Fruit fly (Drosophila melanogaster): ENCODE data around the gene GluRIIB.

GluRIIB gene

DNA sequence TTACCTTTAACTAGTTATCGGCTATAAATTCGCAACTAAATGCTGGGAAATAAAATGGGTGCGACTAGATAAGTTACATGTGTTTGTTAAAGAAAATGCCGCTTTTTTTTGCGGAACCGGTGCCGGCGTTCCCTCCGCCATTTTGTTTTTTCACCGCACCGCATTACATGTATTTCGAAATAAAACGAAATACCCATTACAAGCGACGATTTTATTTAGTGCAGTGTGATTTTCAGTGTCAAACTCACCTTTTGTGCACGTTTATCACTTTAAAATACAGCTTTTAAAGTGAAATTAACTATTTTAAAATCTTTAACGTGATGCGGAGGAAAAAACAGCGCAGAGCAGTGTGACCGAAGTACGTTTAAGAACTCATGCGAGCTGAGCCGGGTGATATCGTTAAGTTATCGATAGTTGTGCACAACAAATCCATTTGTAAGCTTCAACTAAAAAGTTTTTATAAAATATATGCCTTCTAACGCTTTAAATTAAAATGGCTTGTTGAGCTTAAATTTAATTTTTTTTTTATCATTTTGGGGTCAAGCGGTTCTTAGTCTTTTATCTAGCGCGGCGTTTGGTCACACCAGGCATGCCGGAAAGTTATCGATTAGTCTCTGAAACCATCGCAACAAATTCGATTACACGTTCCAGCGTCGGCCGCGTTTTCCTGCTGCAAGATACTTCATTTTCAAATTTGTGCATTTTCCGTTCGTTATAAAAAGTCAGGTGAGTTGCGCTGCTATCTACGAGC lies 17.0 kb upstream of the GluRIIB start, which contains the start of the genes Hel25E and Lam (continued):
- no peak for TF ChIP-seq chif (GFP tag; optimal IDR thresholded peaks at IDR 0.05)
- TF ChIP-seq Rx (GFP tag; IDR thresholded peaks at IDR 0.05) = no peak
- TF ChIP-seq ab (GFP tag; optimal IDR thresholded peaks at IDR 0.05) = no peak
- TF ChIP-seq maf-S (GFP tag; optimal IDR thresholded peaks at IDR 0.05) = peak; percentile 16
- no peak for TF ChIP-seq Asciz (GFP tag; optimal IDR thresholded peaks at IDR 0.05)
- TF ChIP-seq kah (GFP tag; optimal IDR thresholded peaks at IDR 0.05) = no peak
- TF ChIP-seq hb (GFP tag; IDR thresholded peaks at IDR 0.05; ENCODE audit: partially characterized antibody) = peak; percentile 79; the same call in 2 of the 3 replicates
- TF ChIP-seq nau (GFP tag; optimal IDR thresholded peaks at IDR 0.05) = no peak
- no peak for TF ChIP-seq Camta (GFP tag; optimal IDR thresholded peaks at IDR 0.05)
- no peak for TF ChIP-seq ERR (GFP tag; optimal IDR thresholded peaks at IDR 0.05)
- no peak for TF ChIP-seq CG4404 (GFP tag; IDR thresholded peaks at IDR 0.05)
- no peak for TF ChIP-seq chm (GFP tag; IDR thresholded peaks at IDR 0.05)
- TF ChIP-seq CG9609 (GFP tag; optimal IDR thresholded peaks at IDR 0.05) = peak; percentile 22
- no peak for TF ChIP-seq cato (GFP tag; optimal IDR thresholded peaks at IDR 0.05; ENCODE audit: borderline replicate concordance)
- no peak for TF ChIP-seq CG4328 (GFP tag; optimal IDR thresholded peaks at IDR 0.05)
- TF ChIP-seq aop (GFP tag; IDR thresholded peaks at IDR 0.05) = no peak
- peak; percentile 93 for TF ChIP-seq unc-4 (GFP tag; IDR thresholded peaks at IDR 0.05; ENCODE audit: partially characterized antibody)
- TF ChIP-seq CG12769 (tag; optimal IDR thresholded peaks at IDR 0.05) = no peak
- TF ChIP-seq nom (GFP tag; optimal IDR thresholded peaks at IDR 0.05) = no peak
- TF ChIP-seq CG42726 (GFP tag; IDR thresholded peaks at IDR 0.05; ENCODE audit: partially characterized antibody) = no peak
- TF ChIP-seq pan (optimal IDR thresholded peaks at IDR 0.05) = no peak
- TF ChIP-seq pan (GFP tag; optimal IDR thresholded peaks at IDR 0.05 in 1 of 2, IDR thresholded peaks at IDR 0.05 in 1 of 2) = no peak
- peak; percentile 89 for TF ChIP-seq knrl (GFP tag; IDR thresholded peaks at IDR 0.05; ENCODE audit: partially characterized antibody)
- TF ChIP-seq CG12104 (GFP tag; optimal IDR thresholded peaks at IDR 0.05) = peak; percentile 9
- TF ChIP-seq CG6272 (GFP tag; IDR thresholded peaks at IDR 0.05) = no peak
- TF ChIP-seq CG34422 (GFP tag; IDR thresholded peaks at IDR 0.05) = peak; percentile 79; the same call in 1 of the 3 replicates
- TF ChIP-seq gcm2 (GFP tag; optimal IDR thresholded peaks at IDR 0.05) = no peak
- TF ChIP-seq ato (GFP tag; IDR thresholded peaks at IDR 0.05; ENCODE audit: partially characterized antibody) = peak; percentile 83
- TF ChIP-seq nmo (GFP tag; optimal IDR thresholded peaks at IDR 0.05) = peak; percentile 75
- peak; percentile 96 for TF ChIP-seq phol (tag; optimal IDR thresholded peaks at IDR 0.05)
- peak; percentile 7 for TF ChIP-seq CG13775 (GFP tag; optimal IDR thresholded peaks at IDR 0.05)
- TF ChIP-seq Deaf1 (tag; optimal IDR thresholded peaks at IDR 0.05) = no peak
- peak in 1 of 3 experiments; percentile 24 for TF ChIP-seq lola (GFP tag; optimal IDR thresholded peaks at IDR 0.05)
- TF ChIP-seq CG11560 (tag; IDR thresholded peaks at IDR 0.05) = peak; percentile 39; the same call in 1 of the 3 replicates
- TF ChIP-seq row (GFP tag; IDR thresholded peaks at IDR 0.05) = peak; percentile 71
- no peak for TF ChIP-seq Dfd (GFP tag; optimal IDR thresholded peaks at IDR 0.05)
- peak; percentile 94 for TF ChIP-seq CG17359 (tag; optimal IDR thresholded peaks at IDR 0.05)
- TF ChIP-seq CG13287 (GFP tag; IDR thresholded peaks at IDR 0.05; ENCODE audit: partially characterized antibody) = peak; percentile 95
- peak; percentile 32 for TF ChIP-seq ewg (GFP tag; optimal IDR thresholded peaks at IDR 0.05)
- TF ChIP-seq CG17186 (GFP tag; optimal IDR thresholded peaks at IDR 0.05) = peak; percentile 79
- TF ChIP-seq cg (GFP tag; optimal IDR thresholded peaks at IDR 0.05) = no peak
- TF ChIP-seq CG3163 (GFP tag; optimal IDR thresholded peaks at IDR 0.05) = no peak
- TF ChIP-seq corto (GFP tag; optimal IDR thresholded peaks at IDR 0.05) = no peak
- TF ChIP-seq CG12219 (GFP tag; optimal IDR thresholded peaks at IDR 0.05) = no peak
- peak; percentile 38 for TF ChIP-seq MESR4 (GFP tag; optimal IDR thresholded peaks at IDR 0.05)
- TF ChIP-seq Side (GFP tag; optimal IDR thresholded peaks at IDR 0.05) = peak; percentile 14
- no peak for TF ChIP-seq odd (GFP tag; optimal IDR thresholded peaks at IDR 0.05)
- TF ChIP-seq fu2 (GFP tag; optimal IDR thresholded peaks at IDR 0.05) = no peak
- TF ChIP-seq CG11085 (GFP tag; IDR thresholded peaks at IDR 0.05) = no peak

Data from whole organism, embryonic.